Worm (Caenorhabditis elegans) whole organism, L1 larva: ENCODE results near the gene emb-30.

Experiments
- C04F5.9 ChIP-seq: sonication (generic microtip); optimal IDR thresholded peaks from 2 replicates; lab custom pipeline; 2016; ENCODE audit warnings: missing genetic modification characterization, missing compliant biosample characterization
- blmp-1 ChIP-seq: fragments of 150-350 bp; optimal IDR thresholded peaks from 2 replicates; lab custom pipeline; 2014; ENCODE audit warnings: missing biosample characterization, missing genetic modification characterization
- ets-5 ChIP-seq: fragments of 200-800 bp; sonication (Bioruptor generic); IDR thresholded peaks from 2 replicates; pipeline ENCODE4 v1.3.6; 2022; ENCODE audit warnings: missing genetic modification characterization, missing compliant biosample characterization
- lin-13 ChIP-seq: fragments of 150-350 bp; optimal IDR thresholded peaks from 2 replicates; lab custom pipeline; 2014; ENCODE audit warnings: missing biosample characterization, missing genetic modification reagents, missing genetic modification characterization
- lin-15B ChIP-seq: fragments of 150-350 bp; sonication (generic microtip); optimal IDR thresholded peaks from 3 replicates; lab custom pipeline; 2014; ENCODE audit warnings: missing biosample characterization, missing genetic modification characterization
- lsy-2 ChIP-seq, 2 experiments: fragments of 150-350 bp; optimal IDR thresholded peaks; 2 replicates each; lab custom pipeline; 2014; ENCODE audit warnings: missing biosample characterization in 2 of 2, missing genetic modification characterization in 2 of 2
- nhr-237 ChIP-seq: fragments of 150-350 bp; optimal IDR thresholded peaks from 2 replicates; lab custom pipeline; 2014; ENCODE audit warnings: missing biosample characterization, missing genetic modification characterization
- nhr-28 ChIP-seq: fragments of 150-350 bp; optimal IDR thresholded peaks from 2 replicates; lab custom pipeline; 2014; ENCODE audit warnings: missing biosample characterization, missing genetic modification characterization
- unc-62 ChIP-seq: fragments of 150-350 bp; optimal IDR thresholded peaks from 2 replicates; lab custom pipeline; 2014; ENCODE audit warnings: missing biosample characterization, missing genetic modification reagents, missing genetic modification characterization

DNA sequence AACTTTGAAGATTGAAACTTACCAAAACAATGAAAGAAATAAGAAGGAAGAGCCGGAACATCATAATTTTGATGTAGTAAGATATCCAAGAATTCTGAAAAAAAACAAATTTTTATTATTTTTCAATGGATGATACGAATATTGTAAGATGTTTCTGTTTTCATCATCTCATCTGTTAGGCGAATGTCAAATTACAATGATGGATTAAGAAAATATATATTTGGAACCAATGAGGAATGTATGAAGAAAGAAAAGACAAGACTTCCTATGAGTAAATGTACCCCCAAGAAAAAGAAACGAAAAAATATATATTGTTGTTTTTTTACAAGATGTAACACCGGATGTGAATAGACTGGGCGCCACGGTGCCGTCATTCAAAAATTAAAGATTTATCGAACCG lies 15.0 kb downstream of the emb-30 start, which contains the start of gene T26G10.5:
- TF ChIP-seq lsy-2 (tag; optimal IDR thresholded peaks at IDR 0.05; lab: Kevin White, UChicago) (no peak), lin-15B (tag; lab: Kevin White, UChicago) (no peak), ets-5 (GFP tag; lab: Robert Waterston, UW) (no peak), lin-13 (no peak), nhr-237 (tag; lab: Kevin White, UChicago) (no peak), unc-62 (GFP tag; lab: Kevin White, UChicago) (no peak), blmp-1 (no peak), nhr-28 (tag; lab: Kevin White, UChicago) (no peak), C04F5.9 (tag; lab: Kevin White, UChicago) (no peak)
